Worm (Caenorhabditis elegans) whole organism, L1 larva: ENCODE data around the gene clec-240.

ENCODE experiments used
- Y116A8C.19 ChIP-seq: sonication (generic microtip); optimal IDR thresholded peaks from 2 replicates; lab custom pipeline; 2016; ENCODE audit warnings: missing compliant biosample characterization, missing genetic modification characterization, borderline replicate concordance
- ces-1 ChIP-seq: fragments of 150-350 bp; optimal IDR thresholded peaks from 2 replicates; lab custom pipeline; 2014; ENCODE audit warnings: missing biosample characterization, missing genetic modification reagents, missing genetic modification characterization
- elt-3 ChIP-seq, 6 experiments: fragments of 150-350 bp in 1 of 6; sonication (generic microtip); optimal IDR thresholded peaks; 2 replicates each; lab custom pipeline; 2017 to 2018; ENCODE audit warnings: missing biosample characterization in 6 of 6, missing genetic modification characterization in 6 of 6, inconsistent platforms in 1 of 6
- mdl-1 ChIP-seq, 2 experiments: fragments of 150-350 bp; optimal IDR thresholded peaks; 2 replicates each; lab custom pipeline; 2014 to 2017; ENCODE audit warnings: missing biosample characterization in 2 of 2, missing genetic modification characterization in 2 of 2, inconsistent platforms in 1 of 2
- unc-62 ChIP-seq: fragments of 150-350 bp; optimal IDR thresholded peaks from 2 replicates; lab custom pipeline; 2014; ENCODE audit warnings: missing biosample characterization, missing genetic modification reagents, missing genetic modification characterization

DNA sequence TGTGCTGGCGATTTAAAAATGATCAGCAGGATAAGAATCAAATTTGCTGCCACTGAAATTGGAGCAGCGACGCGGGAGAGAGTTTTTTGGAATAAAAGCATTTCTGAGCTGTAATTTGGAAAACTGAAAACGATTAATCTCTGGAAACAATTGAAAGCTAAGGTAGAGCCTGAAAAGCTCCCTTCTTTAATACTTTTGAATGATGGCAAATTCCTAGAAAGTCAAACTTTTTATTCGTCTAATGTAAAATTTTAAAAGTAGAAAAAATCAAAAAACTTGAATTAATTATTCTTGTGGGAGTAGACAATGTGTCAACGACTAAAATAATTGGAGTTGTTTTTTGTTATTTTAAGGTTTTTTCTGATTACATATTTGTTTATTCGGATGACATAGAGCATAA lies 9.6 kb upstream of the clec-240 start, which contains the start of gene str-217:
- TF ChIP-seq Y116A8C.19 (tag; lab: Kevin White, UChicago) (no peak), ces-1 (no peak), mdl-1 (tag; optimal IDR thresholded peaks at IDR 0.05; lab: Kevin White, UChicago) (no peak), unc-62 (GFP tag; lab: Kevin White, UChicago) (no peak), elt-3 (tag; optimal IDR thresholded peaks at IDR 0.05; lab: Kevin White, UChicago) (no peak)
